Worm (Caenorhabditis elegans): ENCODE measurements around the gene M01H9.5.

DNA sequence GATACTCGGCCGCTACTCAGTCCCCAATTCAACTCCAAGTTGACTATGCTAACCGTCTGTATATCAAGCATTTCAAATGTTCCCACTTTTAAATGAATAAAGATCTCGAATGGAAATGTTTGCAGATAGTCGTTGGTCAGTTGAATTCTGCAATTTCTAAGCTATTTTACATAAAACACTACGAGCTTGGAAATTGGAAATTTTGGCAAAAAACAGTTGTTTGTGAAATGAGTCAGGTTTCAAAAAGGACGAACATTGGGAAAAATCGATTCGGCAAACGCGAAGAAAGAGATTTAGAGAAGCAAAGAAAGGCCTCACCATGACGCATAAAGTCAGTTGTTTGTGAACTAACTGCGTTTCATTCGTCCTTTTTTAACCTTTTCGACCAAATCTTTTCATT, 18.4 kb upstream of the M01H9.5 start:
- TF ChIP-seq bed-3 (GFP tag; optimal IDR thresholded peaks at IDR 0.05) = no peak
- no peak for TF ChIP-seq snpc-4 (tag; optimal IDR thresholded peaks at IDR 0.05)

Data from whole organism, mixed stage, embryonic.